Fruit fly (Drosophila melanogaster) whole organism, wandering third instar larva: Measurements from ENCODE around the gene NijA.

Source experiments
- Abd-B ChIP-seq: fragments of >200 bp; optimal IDR thresholded peaks from 2 replicates; lab custom pipeline; 2017; ENCODE audit warnings: missing biosample characterization, missing genetic modification characterization
- CG32264 ChIP-seq: fragments of 200-800 bp; sonication (Bioruptor generic); optimal IDR thresholded peaks from 2 replicates; lab custom pipeline; 2016; ENCODE audit warnings: missing biosample characterization, missing genetic modification characterization
- CG9705 ChIP-seq: fragments of 200-800 bp; sonication (Bioruptor generic); optimal IDR thresholded peaks from 2 replicates; lab custom pipeline; 2018; ENCODE audit warnings: missing biosample characterization, mild to moderate bottlenecking, missing genetic modification characterization
- CrebA ChIP-seq: fragments of 200-800 bp; sonication (Bioruptor generic); optimal IDR thresholded peaks from 2 replicates; lab custom pipeline; 2016; ENCODE audit warnings: missing biosample characterization, mild to moderate bottlenecking, missing genetic modification characterization, borderline replicate concordance
- Dfd ChIP-seq: fragments of >200 bp; optimal IDR thresholded peaks from 2 replicates; lab custom pipeline; 2017; ENCODE audit warnings: missing biosample characterization, missing genetic modification characterization
- Dif ChIP-seq: fragments of 200-275, 200-300 bp; sonication (Bioruptor generic); optimal IDR thresholded peaks from 2 replicates; lab custom pipeline; 2018; ENCODE audit warnings: missing biosample characterization, missing genetic modification characterization; ENCODE audit not compliant: partially characterized antibody
- HLH106 ChIP-seq: fragments of 200-800 bp; optimal IDR thresholded peaks from 3 replicates; lab custom pipeline; 2019; ENCODE audit warnings: missing biosample characterization, mild to moderate bottlenecking, missing genetic modification characterization, moderate library complexity
- Hr78 ChIP-seq: fragments of >200 bp; optimal IDR thresholded peaks from 2 replicates; lab custom pipeline; 2017; ENCODE audit warnings: missing biosample characterization, missing genetic modification characterization
- Jra ChIP-seq: sonication (Bioruptor generic); optimal IDR thresholded peaks from 2 replicates; lab custom pipeline; 2016; ENCODE audit warnings: missing biosample characterization, missing genetic modification characterization
- Mio ChIP-seq: sonication (Bioruptor generic); optimal IDR thresholded peaks from 2 replicates; lab custom pipeline; 2016; ENCODE audit warnings: missing biosample characterization, missing genetic modification characterization
- Myc ChIP-seq: fragments of >200 bp; optimal IDR thresholded peaks from 2 replicates; lab custom pipeline; 2017
- N ChIP-seq: fragments of >200 bp; optimal IDR thresholded peaks from 2 replicates; lab custom pipeline; 2018; ENCODE audit warnings: missing biosample characterization, missing external identifiers, missing genetic modification characterization
- OdsH ChIP-seq: fragments of 200-800 bp; sonication (Bioruptor generic); optimal IDR thresholded peaks from 2 replicates; lab custom pipeline; 2016; ENCODE audit warnings: missing biosample characterization, mild to moderate bottlenecking, missing genetic modification characterization
- Rel ChIP-seq, 2 experiments: fragments of 200-800 bp; sonication (Bioruptor generic) in 1 of 2; optimal IDR thresholded peaks; 2 replicates in 1 of 2; 3 replicates in 1 of 2; lab custom pipeline; 2016 to 2019; ENCODE audit warnings: mild to moderate bottlenecking in 2 of 2, missing biosample characterization in 2 of 2, missing genetic modification characterization in 2 of 2, moderate library complexity in 1 of 2
- Vsx2 ChIP-seq: fragments of 200-300, 225-300 bp; sonication (Bioruptor generic); optimal IDR thresholded peaks from 2 replicates; lab custom pipeline; 2018; ENCODE audit warnings: missing biosample characterization, missing genetic modification characterization; ENCODE audit not compliant: partially characterized antibody
- br ChIP-seq: fragments of 200-800 bp; sonication (Bioruptor generic); optimal IDR thresholded peaks from 2 replicates; lab custom pipeline; 2016; ENCODE audit warnings: missing biosample characterization, missing genetic modification characterization
- brk ChIP-seq: fragments of 200-800 bp; sonication (Bioruptor generic); optimal IDR thresholded peaks from 2 replicates; lab custom pipeline; 2016; ENCODE audit warnings: missing biosample characterization, mild to moderate bottlenecking, missing genetic modification characterization
- dl ChIP-seq, 2 experiments: fragments of 175-275, 200-275 bp in 1 of 2; fragments of 200-275 bp in 1 of 2; sonication (Bioruptor generic); optimal IDR thresholded peaks; lab custom pipeline; 2018; ENCODE audit warnings: mild to moderate bottlenecking in 2 of 2, missing biosample characterization in 2 of 2, missing genetic modification characterization in 2 of 2, moderate library complexity in 2 of 2; ENCODE audit not compliant: partially characterized antibody in 2 of 2, insufficient read depth in 1 of 2
- dmrt93B ChIP-seq: fragments of 200-800 bp; sonication (Bioruptor generic); optimal IDR thresholded peaks from 2 replicates; lab custom pipeline; 2018; ENCODE audit warnings: missing biosample characterization, mild to moderate bottlenecking, missing genetic modification characterization
- dsf ChIP-seq: sonication (Bioruptor generic); optimal IDR thresholded peaks from 2 replicates; lab custom pipeline; 2016; ENCODE audit warnings: missing biosample characterization, missing genetic modification characterization, borderline replicate concordance
- foxo ChIP-seq, 2 experiments: fragments of 200-800 bp; sonication (Bioruptor generic); optimal IDR thresholded peaks; 2 replicates in 1 of 2; 3 replicates in 1 of 2; lab custom pipeline; 2016 to 2017; ENCODE audit warnings: missing biosample characterization in 2 of 2, missing genetic modification characterization in 2 of 2
- h ChIP-seq: fragments of 200-800 bp; sonication (Bioruptor generic); optimal IDR thresholded peaks from 3 replicates; lab custom pipeline; 2016; ENCODE audit warnings: missing biosample characterization, mild to moderate bottlenecking, missing genetic modification characterization
- lola ChIP-seq: fragments of >200 bp; optimal IDR thresholded peaks from 2 replicates; lab custom pipeline; 2017; ENCODE audit warnings: missing biosample characterization, missing genetic modification characterization
- psq ChIP-seq: fragments of 200-800 bp; sonication (Bioruptor generic); optimal IDR thresholded peaks from 3 replicates; lab custom pipeline; 2017; ENCODE audit warnings: missing biosample characterization, mild to moderate bottlenecking, missing genetic modification characterization, moderate library complexity
- sage ChIP-seq: fragments of 200-800 bp; sonication (Bioruptor generic); optimal IDR thresholded peaks from 2 replicates; lab custom pipeline; 2016; ENCODE audit warnings: missing biosample characterization, mild to moderate bottlenecking, missing genetic modification characterization
- sv ChIP-seq: fragments of 200-800 bp; sonication (Bioruptor generic); optimal IDR thresholded peaks from 3 replicates; lab custom pipeline; 2016; ENCODE audit warnings: missing biosample characterization, missing genetic modification characterization
- tai ChIP-seq: sonication (Bioruptor generic); optimal IDR thresholded peaks from 2 replicates; lab custom pipeline; 2016; ENCODE audit warnings: missing biosample characterization, missing genetic modification characterization
- woc ChIP-seq: sonication (Bioruptor generic); optimal IDR thresholded peaks from 2 replicates; lab custom pipeline; 2016; ENCODE audit warnings: missing biosample characterization, mild to moderate bottlenecking, missing genetic modification characterization

Gene NijA

DNA sequence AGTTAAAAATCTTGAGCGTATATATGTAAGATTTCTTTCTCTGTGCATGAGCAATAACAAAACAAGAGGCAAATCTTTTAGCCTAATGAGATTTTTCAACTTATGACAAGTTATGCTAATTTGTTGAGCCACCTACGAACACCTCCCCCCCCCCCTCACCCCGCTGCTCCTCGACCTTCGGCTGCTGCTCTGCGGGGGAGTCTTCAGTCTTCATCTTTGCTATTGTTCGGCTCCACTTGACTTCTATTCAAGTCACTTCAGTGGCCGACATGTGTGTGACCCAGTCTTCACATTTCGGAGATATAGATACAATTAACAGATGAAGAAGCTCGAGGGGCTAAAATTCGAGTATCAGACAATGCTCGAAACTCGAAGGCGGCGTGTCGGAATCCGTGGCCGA lies 35.4 kb upstream of the NijA start:
- TF ChIP-seq h (GFP tag; lab: Kevin White, UChicago), result no peak
- TF ChIP-seq br, result no peak
- no peak for TF ChIP-seq sage (GFP tag; lab: Kevin White, UChicago)
- TF ChIP-seq Hr78 (GFP tag; lab: Kevin White, UChicago), result no peak
- TF ChIP-seq OdsH (GFP tag; lab: Kevin White, UChicago), result no peak
- no peak for TF ChIP-seq brk
- TF ChIP-seq lola (GFP tag; lab: Kevin White, UChicago), result no peak
- TF ChIP-seq foxo (GFP tag; optimal IDR thresholded peaks at IDR 0.05; lab: Kevin White, UChicago), result no peak
- no peak for TF ChIP-seq HLH106 (tag; lab: Kevin White, UChicago)
- no peak for TF ChIP-seq Myc
- no peak for TF ChIP-seq dmrt93B (GFP tag; lab: Kevin White, UChicago)
- TF ChIP-seq dl (GFP tag; optimal IDR thresholded peaks at IDR 0.05; lab: Kevin White, UChicago; ENCODE audit: insufficient read depth in 1 of 2, partially characterized antibody in 2 of 2), result no peak
- no peak for TF ChIP-seq Abd-B
- no peak for TF ChIP-seq CG9705 (GFP tag; lab: Kevin White, UChicago)
- no peak for TF ChIP-seq Mio (GFP tag; lab: Kevin White, UChicago)
- no peak for TF ChIP-seq sv (GFP tag; lab: Kevin White, UChicago)

DNA sequence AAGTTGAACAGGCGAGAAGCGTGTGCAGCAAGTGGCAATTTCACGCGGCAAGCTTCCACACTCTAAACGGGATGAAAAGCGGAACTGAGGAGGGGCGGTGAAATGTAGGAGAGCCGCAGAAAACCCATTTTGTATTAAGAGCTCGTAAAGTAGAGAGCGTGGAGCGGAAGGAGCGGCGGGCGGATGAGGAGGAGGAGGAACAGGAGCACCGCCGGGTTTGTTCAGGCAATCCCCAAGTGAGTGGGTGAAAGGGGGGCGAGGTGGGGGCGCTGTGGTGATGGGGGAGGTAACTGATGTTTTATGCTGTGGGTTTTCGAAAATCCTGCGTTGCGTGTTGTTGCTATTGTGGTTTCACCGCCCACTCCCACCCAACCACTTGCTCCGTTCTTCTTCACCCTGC lies 30.4 kb upstream of the NijA start:
- no peak for TF ChIP-seq Dfd (GFP tag; lab: Kevin White, UChicago)
- TF ChIP-seq Mio (GFP tag; lab: Kevin White, UChicago), result no peak
- TF ChIP-seq Jra (GFP tag; lab: Kevin White, UChicago), result no peak
- TF ChIP-seq CrebA (GFP tag; lab: Kevin White, UChicago), result no peak
- TF ChIP-seq Hr78 (GFP tag; lab: Kevin White, UChicago), result no peak
- no peak for TF ChIP-seq HLH106 (tag; lab: Kevin White, UChicago)
- no peak for TF ChIP-seq woc
- TF ChIP-seq Vsx2 (GFP tag; lab: Kevin White, UChicago), result no peak
- TF ChIP-seq OdsH (GFP tag; lab: Kevin White, UChicago), result no peak

DNA sequence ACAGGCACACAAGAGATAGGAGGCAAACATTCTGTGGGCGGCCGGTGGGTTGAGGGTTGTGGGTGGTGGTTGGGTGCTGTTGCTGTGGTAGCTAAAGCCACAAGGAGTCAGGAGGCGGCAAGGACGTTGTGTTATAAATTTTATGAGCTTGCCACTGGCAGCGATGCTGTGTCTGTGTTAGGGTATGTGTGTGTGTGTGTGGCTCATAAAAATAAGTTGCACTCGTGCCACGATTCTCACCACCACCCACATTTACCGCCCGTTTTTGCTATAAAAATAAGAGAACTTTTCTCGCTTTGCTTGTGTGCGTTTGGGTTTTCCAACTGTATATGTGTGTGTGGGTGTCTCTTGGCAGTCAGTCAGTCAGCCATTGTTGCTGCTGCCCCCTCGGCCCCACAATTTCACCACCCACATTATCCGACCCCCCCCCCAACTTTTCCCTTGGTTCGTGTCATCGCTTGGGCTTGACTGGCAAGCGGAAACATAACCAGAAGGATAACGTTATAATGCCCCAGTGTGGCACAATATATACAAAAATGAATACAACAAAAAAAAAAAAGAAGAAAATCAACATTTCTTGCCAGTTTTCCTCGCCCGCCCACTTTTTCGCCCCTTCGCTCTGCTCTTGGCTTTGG lies 28.2 kb upstream of the NijA start:
- no peak for TF ChIP-seq N (GFP tag; lab: Kevin White, UChicago)
- no peak for TF ChIP-seq CG9705 (GFP tag; lab: Kevin White, UChicago)
- TF ChIP-seq Dfd (GFP tag; lab: Kevin White, UChicago), result peak; percentile 18
- no peak for TF ChIP-seq sage (GFP tag; lab: Kevin White, UChicago)
- TF ChIP-seq Rel (GFP tag; optimal IDR thresholded peaks at IDR 0.05; lab: Kevin White, UChicago), result no peak
- no peak for TF ChIP-seq Rel (tag; optimal IDR thresholded peaks at IDR 0.05; lab: Kevin White, UChicago)
- no peak for TF ChIP-seq Dif (GFP tag; lab: Kevin White, UChicago)
- TF ChIP-seq CG32264 (GFP tag; lab: Kevin White, UChicago), result no peak
- TF ChIP-seq foxo (GFP tag; optimal IDR thresholded peaks at IDR 0.05; lab: Kevin White, UChicago), result no peak
- TF ChIP-seq, all 38 proteins: peak for 1

DNA sequence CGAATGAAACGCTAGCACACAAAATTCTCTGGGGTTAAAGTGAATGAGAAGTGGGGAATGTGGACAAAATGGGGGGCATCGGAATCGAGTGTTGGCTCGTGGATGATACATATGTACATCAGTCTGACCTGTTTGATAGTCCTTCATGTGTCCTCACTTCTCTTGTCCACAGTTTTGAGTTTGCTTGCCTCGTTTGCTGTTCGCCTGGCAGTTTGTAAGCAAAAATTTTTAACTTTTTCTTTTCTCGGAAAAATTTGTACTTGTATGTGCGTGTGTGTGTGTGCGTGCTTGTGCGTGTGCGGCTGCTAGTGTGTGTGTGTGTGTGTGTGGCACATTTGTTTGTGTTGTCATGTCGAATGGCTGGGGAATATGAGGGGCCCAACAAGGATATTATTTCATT lies 26.9 kb upstream of the NijA start:
- TF ChIP-seq Abd-B (no peak), Myc (no peak), HLH106 (tag; lab: Kevin White, UChicago) (no peak), Dfd (GFP tag; lab: Kevin White, UChicago) (peak; percentile 75), dsf (GFP tag; lab: Kevin White, UChicago) (no peak), CrebA (GFP tag; lab: Kevin White, UChicago) (no peak), tai (no peak), Jra (GFP tag; lab: Kevin White, UChicago) (no peak)

DNA sequence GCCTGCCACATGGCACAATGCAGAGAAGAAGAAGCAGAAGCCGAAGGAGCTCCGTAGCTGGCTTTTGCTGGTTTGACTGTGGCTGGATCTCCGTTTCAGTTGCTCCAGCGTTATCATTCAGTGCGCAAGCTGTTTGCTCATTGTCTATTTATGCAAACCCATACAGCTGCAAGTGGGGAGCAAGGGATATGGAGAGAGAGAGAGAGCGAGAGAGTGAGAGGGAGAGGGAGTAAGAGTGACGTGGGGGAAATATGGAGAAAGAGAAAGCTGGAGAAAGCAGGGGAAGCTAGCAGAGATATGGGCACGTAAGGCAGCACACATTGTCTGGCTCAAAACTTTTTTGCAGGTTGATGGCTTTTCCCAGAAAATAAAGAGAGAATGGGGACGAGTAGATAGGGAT lies 25.9 kb upstream of the NijA start:
- no peak for TF ChIP-seq Mio (GFP tag; lab: Kevin White, UChicago)

DNA sequence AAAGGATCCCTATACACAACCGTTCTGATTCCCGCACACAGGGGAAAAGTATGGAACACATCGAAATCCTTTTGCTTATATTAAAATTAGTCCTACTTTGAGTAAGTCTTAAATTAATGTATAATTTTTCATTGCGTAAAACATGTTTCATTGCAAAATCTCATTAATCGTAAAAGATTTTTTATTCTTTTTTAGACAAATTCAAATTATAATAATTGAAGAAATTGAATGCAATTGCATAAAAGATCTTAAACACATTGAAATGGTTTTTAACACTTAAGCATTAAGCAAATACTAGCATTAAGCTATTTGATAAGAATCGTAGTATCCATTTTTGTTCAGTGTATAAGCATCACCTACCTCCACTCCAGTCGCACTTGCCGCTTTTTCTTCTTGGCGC lies 23.1 kb upstream of the NijA start:
- TF ChIP-seq dl (GFP tag; optimal IDR thresholded peaks at IDR 0.05; lab: Kevin White, UChicago; ENCODE audit: insufficient read depth in 1 of 2, partially characterized antibody in 2 of 2), result no peak
- TF ChIP-seq Rel (GFP tag; optimal IDR thresholded peaks at IDR 0.05; lab: Kevin White, UChicago), result no peak
- no peak for TF ChIP-seq Rel (tag; optimal IDR thresholded peaks at IDR 0.05; lab: Kevin White, UChicago)
- TF ChIP-seq br, result no peak
- peak in 1 of 2 experiments; percentile 12 for TF ChIP-seq foxo (GFP tag; optimal IDR thresholded peaks at IDR 0.05; lab: Kevin White, UChicago)
- no peak for TF ChIP-seq psq
- no peak for TF ChIP-seq Dif (GFP tag; lab: Kevin White, UChicago)
- no peak for TF ChIP-seq Hr78 (GFP tag; lab: Kevin White, UChicago)
